Worm (Caenorhabditis elegans): ENCODE measurements around the gene D1005.5.

Gene D1005.5

DNA sequence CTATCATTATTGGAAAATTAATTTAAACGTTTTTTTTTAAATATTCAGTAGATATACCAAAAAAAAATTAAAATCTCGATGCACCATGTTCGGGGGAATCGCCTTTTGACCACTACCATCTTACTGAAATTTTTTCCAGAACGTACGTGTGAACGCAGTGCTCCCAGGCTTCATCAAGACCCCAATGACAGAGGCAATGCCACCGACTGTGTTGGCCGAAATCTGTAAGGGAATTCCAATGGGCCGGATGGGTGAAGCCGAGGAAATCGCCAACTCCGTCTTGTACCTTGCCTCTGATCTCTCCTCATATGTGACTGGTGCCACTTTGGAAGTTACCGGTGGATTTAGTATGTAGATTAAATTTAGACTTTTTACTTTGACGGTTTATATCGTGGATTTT is 16.0 kb upstream of the D1005.5 start:
- TF ChIP-seq ceh-63 (GFP tag; optimal IDR thresholded peaks at IDR 0.05) = no peak
- TF ChIP-seq nhr-47 (tag; optimal IDR thresholded peaks at IDR 0.05) = no peak
- 0 out of 2 replicates have a peak, but pooled peaks have one; percentile 5 for TF ChIP-seq nhr-19 (GFP tag; conservative IDR thresholded peaks at IDR 0.05)

- TF ChIP-seq nhr-11 (tag; optimal IDR thresholded peaks at IDR 0.05) (no peak), snu-23 (GFP tag; optimal IDR thresholded peaks at IDR 0.05) (no peak), fkh-8 (tag; optimal IDR thresholded peaks at IDR 0.05) (no peak), efl-1 (optimal IDR thresholded peaks at IDR 0.05) (no peak), efl-1 (GFP tag; optimal IDR thresholded peaks at IDR 0.05 in 1 of 2) (no peak)
Observed at ce11 chrX:1487096-1487495, 14.3 kb upstream of the D1005.5 start.

DNA sequence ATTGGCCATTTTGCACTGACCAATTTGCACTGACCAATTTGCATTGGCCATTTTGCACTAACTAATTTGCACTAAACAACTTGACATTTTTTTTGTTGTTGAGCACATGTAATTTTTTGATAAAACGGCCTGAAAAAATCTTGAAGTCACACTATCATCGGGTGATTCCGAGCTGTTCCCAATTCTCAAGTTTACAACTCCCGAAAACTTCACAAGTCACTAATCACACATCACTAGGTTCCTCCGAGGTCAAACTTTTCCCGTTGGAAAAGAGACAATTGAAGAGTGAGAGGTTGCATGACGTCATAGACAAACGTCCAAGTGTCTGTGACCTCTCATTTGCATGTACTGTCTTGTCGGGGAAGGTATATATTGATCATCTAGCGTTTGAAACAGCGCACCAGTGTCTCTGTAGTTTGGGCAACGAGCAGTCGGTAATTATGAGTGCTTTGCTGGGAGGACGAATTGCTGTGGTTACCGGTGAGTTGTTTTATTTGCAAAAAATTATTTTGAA is 13.4 kb upstream of the D1005.5 start, which contains the start of the genes D1005.10 and dhs-25:
TSS of gene D1005.10 (minus strand) at position 51 of the 514 bp plus-strand sequence.
TSS of gene dhs-25 (plus strand) at position 398 of the 514 bp plus-strand sequence.
- TF ChIP-seq nhr-77 (tag; optimal IDR thresholded peaks at IDR 0.05) (peak; percentile 89), mep-1 (tag; optimal IDR thresholded peaks at IDR 0.05) (peak; percentile 88), snu-23 (GFP tag; optimal IDR thresholded peaks at IDR 0.05) (peak; percentile 92), ztf-4 (tag; optimal IDR thresholded peaks at IDR 0.05) (peak; percentile 66), snpc-4 (tag; optimal IDR thresholded peaks at IDR 0.05) (peak; percentile 56), zag-1 (tag; optimal IDR thresholded peaks at IDR 0.05) (no peak), nhr-76 (tag; optimal IDR thresholded peaks at IDR 0.05) (no peak), unc-98 (GFP tag; IDR thresholded peaks at IDR 0.05) (no peak), skn-1 (tag; optimal IDR thresholded peaks at IDR 0.05) (peak; percentile 80), nhr-28 (tag; optimal IDR thresholded peaks at IDR 0.05) (no peak), grh-1 (GFP tag; IDR thresholded peaks at IDR 0.05) (peak; percentile 56), unc-86 (tag; optimal IDR thresholded peaks at IDR 0.05) (no peak), elt-3 (tag; optimal IDR thresholded peaks at IDR 0.05) (peak in 2 of 6 experiments; percentile 67 to 82), mdl-1 (tag; optimal IDR thresholded peaks at IDR 0.05) (peak in 1 of 2 experiments; percentile 90), sup-37 (GFP tag; optimal IDR thresholded peaks at IDR 0.05) (no peak), blmp-1 (tag; optimal IDR thresholded peaks at IDR 0.05) (peak; percentile 82), alr-1 (tag; optimal IDR thresholded peaks at IDR 0.05; ENCODE audit: borderline replicate concordance) (no peak), F16B12.6 (tag; optimal IDR thresholded peaks at IDR 0.05) (no peak), nhr-19 (GFP tag; conservative IDR thresholded peaks at IDR 0.05) (peak; percentile 85), dsc-1 (tag; optimal IDR thresholded peaks at IDR 0.05) (peak; percentile 28), nhr-12 (tag; optimal IDR thresholded peaks at IDR 0.05) (no peak), egl-27 (tag; optimal IDR thresholded peaks at IDR 0.05) (no peak), Y116A8C.19 (tag; optimal IDR thresholded peaks at IDR 0.05; ENCODE audit: borderline replicate concordance) (no peak), pag-3 (tag; optimal IDR thresholded peaks at IDR 0.05; ENCODE audit: borderline replicate concordance, insufficient read depth) (no peak), efl-3 (GFP tag; optimal IDR thresholded peaks at IDR 0.05) (no peak), nhr-237 (tag; optimal IDR thresholded peaks at IDR 0.05) (no peak), fkh-8 (tag; optimal IDR thresholded peaks at IDR 0.05) (no peak), elt-2 (tag; optimal IDR thresholded peaks at IDR 0.05) (peak; percentile 88), hlh-17 (GFP tag; optimal IDR thresholded peaks at IDR 0.05; ENCODE audit: borderline replicate concordance) (no peak), nhr-71 (tag; optimal IDR thresholded peaks at IDR 0.05) (peak; percentile 95), lin-39 (tag; optimal IDR thresholded peaks at IDR 0.05) (peak; percentile 33), nhr-20 (tag; optimal IDR thresholded peaks at IDR 0.05) (peak; percentile 96), ceh-8 (GFP tag; optimal IDR thresholded peaks at IDR 0.05) (no peak), nhr-90 (tag; optimal IDR thresholded peaks at IDR 0.05; ENCODE audit: poor library complexity) (peak; percentile 87), fos-1 (tag; optimal IDR thresholded peaks at IDR 0.05) (peak; percentile 61), dpl-1 (GFP tag; optimal IDR thresholded peaks at IDR 0.05) (peak in 2 of 3 experiments; percentile 26 to 51), lin-13 (GFP tag; optimal IDR thresholded peaks at IDR 0.05) (no peak), lir-3 (tag; optimal IDR thresholded peaks at IDR 0.05; ENCODE audit: poor library complexity) (no peak), hpl-2 (GFP tag; optimal IDR thresholded peaks at IDR 0.05) (no peak), ceh-88 (GFP tag; IDR thresholded peaks at IDR 0.05) (no peak), rnt-1 (tag; optimal IDR thresholded peaks at IDR 0.05) (peak; percentile 83), lin-15B (tag; optimal IDR thresholded peaks at IDR 0.05) (no peak), C16A3.4 (tag; optimal IDR thresholded peaks at IDR 0.05) (peak; percentile 67)
